Fruit fly (Drosophila melanogaster) whole organism, wandering third instar larva: ENCODE data around the gene CG11151.

Experiments
- CG32264 ChIP-seq: fragments of 200-800 bp; sonication (Bioruptor generic); optimal IDR thresholded peaks from 2 replicates; lab custom pipeline; 2016; ENCODE audit warnings: missing biosample characterization, missing genetic modification characterization
- CG9705 ChIP-seq: fragments of 200-800 bp; sonication (Bioruptor generic); optimal IDR thresholded peaks from 2 replicates; lab custom pipeline; 2018; ENCODE audit warnings: missing biosample characterization, mild to moderate bottlenecking, missing genetic modification characterization
- CrebA ChIP-seq: fragments of 200-800 bp; sonication (Bioruptor generic); optimal IDR thresholded peaks from 2 replicates; lab custom pipeline; 2016; ENCODE audit warnings: missing biosample characterization, mild to moderate bottlenecking, missing genetic modification characterization, borderline replicate concordance
- Dfd ChIP-seq: fragments of >200 bp; optimal IDR thresholded peaks from 2 replicates; lab custom pipeline; 2017; ENCODE audit warnings: missing biosample characterization, missing genetic modification characterization
- Dif ChIP-seq: fragments of 200-275, 200-300 bp; sonication (Bioruptor generic); optimal IDR thresholded peaks from 2 replicates; lab custom pipeline; 2018; ENCODE audit warnings: missing biosample characterization, missing genetic modification characterization; ENCODE audit not compliant: partially characterized antibody
- GATAd ChIP-seq: sonication (Bioruptor generic); optimal IDR thresholded peaks from 2 replicates; lab custom pipeline; 2016; ENCODE audit warnings: missing biosample characterization, missing genetic modification characterization
- HLH106 ChIP-seq: fragments of 200-800 bp; optimal IDR thresholded peaks from 3 replicates; lab custom pipeline; 2019; ENCODE audit warnings: missing biosample characterization, mild to moderate bottlenecking, missing genetic modification characterization, moderate library complexity
- Hnf4 ChIP-seq: fragments of 200-800 bp; sonication (Bioruptor generic); optimal IDR thresholded peaks from 2 replicates; lab custom pipeline; 2016; ENCODE audit warnings: missing biosample characterization, mild to moderate bottlenecking, missing genetic modification characterization
- Jra ChIP-seq: sonication (Bioruptor generic); optimal IDR thresholded peaks from 2 replicates; lab custom pipeline; 2016; ENCODE audit warnings: missing biosample characterization, missing genetic modification characterization
- Myc ChIP-seq: fragments of >200 bp; optimal IDR thresholded peaks from 2 replicates; lab custom pipeline; 2017
- N ChIP-seq: fragments of >200 bp; optimal IDR thresholded peaks from 2 replicates; lab custom pipeline; 2018; ENCODE audit warnings: missing biosample characterization, missing external identifiers, missing genetic modification characterization
- OdsH ChIP-seq: fragments of 200-800 bp; sonication (Bioruptor generic); optimal IDR thresholded peaks from 2 replicates; lab custom pipeline; 2016; ENCODE audit warnings: missing biosample characterization, mild to moderate bottlenecking, missing genetic modification characterization
- Rel ChIP-seq, 2 experiments: fragments of 200-800 bp; sonication (Bioruptor generic) in 1 of 2; optimal IDR thresholded peaks; 2 replicates in 1 of 2; 3 replicates in 1 of 2; lab custom pipeline; 2016 to 2019; ENCODE audit warnings: mild to moderate bottlenecking in 2 of 2, missing biosample characterization in 2 of 2, missing genetic modification characterization in 2 of 2, moderate library complexity in 1 of 2
- Sp1 ChIP-seq: fragments of 200-800 bp; sonication (Bioruptor generic); optimal IDR thresholded peaks from 3 replicates; lab custom pipeline; 2019; ENCODE audit warnings: missing biosample characterization, mild to moderate bottlenecking, missing genetic modification characterization, moderate library complexity
- Vsx2 ChIP-seq: fragments of 200-300, 225-300 bp; sonication (Bioruptor generic); optimal IDR thresholded peaks from 2 replicates; lab custom pipeline; 2018; ENCODE audit warnings: missing biosample characterization, missing genetic modification characterization; ENCODE audit not compliant: partially characterized antibody
- br ChIP-seq: fragments of 200-800 bp; sonication (Bioruptor generic); optimal IDR thresholded peaks from 2 replicates; lab custom pipeline; 2016; ENCODE audit warnings: missing biosample characterization, missing genetic modification characterization
- brk ChIP-seq: fragments of 200-800 bp; sonication (Bioruptor generic); optimal IDR thresholded peaks from 2 replicates; lab custom pipeline; 2016; ENCODE audit warnings: missing biosample characterization, mild to moderate bottlenecking, missing genetic modification characterization
- dl ChIP-seq, 2 experiments: fragments of 175-275, 200-275 bp in 1 of 2; fragments of 200-275 bp in 1 of 2; sonication (Bioruptor generic); optimal IDR thresholded peaks; lab custom pipeline; 2018; ENCODE audit warnings: mild to moderate bottlenecking in 2 of 2, missing biosample characterization in 2 of 2, missing genetic modification characterization in 2 of 2, moderate library complexity in 2 of 2; ENCODE audit not compliant: partially characterized antibody in 2 of 2, insufficient read depth in 1 of 2
- dmrt93B ChIP-seq: fragments of 200-800 bp; sonication (Bioruptor generic); optimal IDR thresholded peaks from 2 replicates; lab custom pipeline; 2018; ENCODE audit warnings: missing biosample characterization, mild to moderate bottlenecking, missing genetic modification characterization
- dsf ChIP-seq: sonication (Bioruptor generic); optimal IDR thresholded peaks from 2 replicates; lab custom pipeline; 2016; ENCODE audit warnings: missing biosample characterization, missing genetic modification characterization, borderline replicate concordance
- ey ChIP-seq: fragments of 200-800 bp; sonication (Bioruptor generic); optimal IDR thresholded peaks from 2 replicates; lab custom pipeline; 2016; ENCODE audit warnings: missing biosample characterization, missing genetic modification characterization
- foxo ChIP-seq, 2 experiments: fragments of 200-800 bp; sonication (Bioruptor generic); optimal IDR thresholded peaks; 2 replicates in 1 of 2; 3 replicates in 1 of 2; lab custom pipeline; 2016 to 2017; ENCODE audit warnings: missing biosample characterization in 2 of 2, missing genetic modification characterization in 2 of 2
- h ChIP-seq: fragments of 200-800 bp; sonication (Bioruptor generic); optimal IDR thresholded peaks from 3 replicates; lab custom pipeline; 2016; ENCODE audit warnings: missing biosample characterization, mild to moderate bottlenecking, missing genetic modification characterization
- pan ChIP-seq: fragments of >200 bp; optimal IDR thresholded peaks from 2 replicates; lab custom pipeline; 2017
- psq ChIP-seq: fragments of 200-800 bp; sonication (Bioruptor generic); optimal IDR thresholded peaks from 3 replicates; lab custom pipeline; 2017; ENCODE audit warnings: missing biosample characterization, mild to moderate bottlenecking, missing genetic modification characterization, moderate library complexity
- rgr ChIP-seq: fragments of 200-800 bp; sonication (Bioruptor generic); optimal IDR thresholded peaks from 3 replicates; lab custom pipeline; 2016; ENCODE audit warnings: missing biosample characterization, mild to moderate bottlenecking, missing genetic modification characterization
- sage ChIP-seq: fragments of 200-800 bp; sonication (Bioruptor generic); optimal IDR thresholded peaks from 2 replicates; lab custom pipeline; 2016; ENCODE audit warnings: missing biosample characterization, mild to moderate bottlenecking, missing genetic modification characterization
- tai ChIP-seq: sonication (Bioruptor generic); optimal IDR thresholded peaks from 2 replicates; lab custom pipeline; 2016; ENCODE audit warnings: missing biosample characterization, missing genetic modification characterization
- usp ChIP-seq: fragments of >200 bp; optimal IDR thresholded peaks from 2 replicates; lab custom pipeline; 2017; ENCODE audit warnings: missing biosample characterization, missing genetic modification characterization
- woc ChIP-seq: sonication (Bioruptor generic); optimal IDR thresholded peaks from 2 replicates; lab custom pipeline; 2016; ENCODE audit warnings: missing biosample characterization, mild to moderate bottlenecking, missing genetic modification characterization

Gene CG11151

dm6 chrX:13698717-13699427 is 40.7 kb upstream of the CG11151 start:
- no peak for TF ChIP-seq OdsH (GFP tag; lab: Kevin White, UChicago)
- peak; percentile 10 for TF ChIP-seq rgr (GFP tag; lab: Kevin White, UChicago)
- TF ChIP-seq, all 38 proteins: peak for 1

- no peak for TF ChIP-seq Hnf4 (GFP tag; lab: Kevin White, UChicago)
- TF ChIP-seq Rel (GFP tag; optimal IDR thresholded peaks at IDR 0.05; lab: Kevin White, UChicago), result no peak
- no peak for TF ChIP-seq Rel (tag; optimal IDR thresholded peaks at IDR 0.05; lab: Kevin White, UChicago)
- TF ChIP-seq dmrt93B (GFP tag; lab: Kevin White, UChicago), result no peak
- no peak for TF ChIP-seq br (GFP tag; lab: Kevin White, UChicago)
Observed at dm6 chrX:13699666-13700065, 39.9 kb upstream of the CG11151 start.

dm6 chrX:13717982-13718402 is 21.6 kb upstream of the CG11151 start, which contains the start of gene Nadsyn:
Gene Nadsyn, minus strand, starts transcription at chrX:13718285.
- TF ChIP-seq Myc (lab: Kevin White, UChicago) (no peak), rgr (GFP tag; lab: Kevin White, UChicago) (no peak), Rel (GFP tag; optimal IDR thresholded peaks at IDR 0.05; lab: Kevin White, UChicago) (no peak), Rel (tag; optimal IDR thresholded peaks at IDR 0.05; lab: Kevin White, UChicago) (no peak), CrebA (no peak), dmrt93B (GFP tag; lab: Kevin White, UChicago) (no peak), OdsH (GFP tag; lab: Kevin White, UChicago) (no peak), dsf (GFP tag; lab: Kevin White, UChicago) (no peak), sage (GFP tag; lab: Kevin White, UChicago) (no peak)

- TF ChIP-seq Myc (lab: Kevin White, UChicago) (peak; percentile 36), dl (GFP tag; optimal IDR thresholded peaks at IDR 0.05; lab: Kevin White, UChicago; ENCODE audit: insufficient read depth in 1 of 2, partially characterized antibody in 2 of 2) (no peak), psq (GFP tag; lab: Kevin White, UChicago) (peak; percentile 72), pan (lab: Kevin White, UChicago) (no peak), Vsx2 (GFP tag; lab: Kevin White, UChicago) (no peak)
Observed at dm6 chrX:13721934-13722333, 17.6 kb upstream of the CG11151 start, which contains the start of the genes Mrgn1 and mus101. Gene Mrgn1, minus strand, starts transcription at chrX:13721977. Gene mus101, plus strand, starts transcription at chrX:13722246.

dm6 chrX:13734866-13735265 is 4.7 kb upstream of the CG11151 start:
- TF ChIP-seq psq (GFP tag; lab: Kevin White, UChicago) (peak; percentile 10), dl (GFP tag; optimal IDR thresholded peaks at IDR 0.05; lab: Kevin White, UChicago; ENCODE audit: insufficient read depth in 1 of 2, partially characterized antibody in 2 of 2) (no peak), OdsH (GFP tag; lab: Kevin White, UChicago) (peak; percentile 46), CG32264 (no peak), woc (GFP tag; lab: Kevin White, UChicago) (peak; percentile 10), Dif (GFP tag; lab: Kevin White, UChicago) (no peak), Dfd (GFP tag; lab: Kevin White, UChicago) (no peak), brk (GFP tag; lab: Kevin White, UChicago) (no peak)

- TF ChIP-seq CG32264 (no peak), ey (GFP tag; lab: Kevin White, UChicago) (no peak), CrebA (no peak), h (no peak), tai (GFP tag; lab: Kevin White, UChicago) (no peak), dmrt93B (GFP tag; lab: Kevin White, UChicago) (no peak), Vsx2 (GFP tag; lab: Kevin White, UChicago) (no peak), Jra (GFP tag; lab: Kevin White, UChicago) (no peak), usp (GFP tag; lab: Kevin White, UChicago) (no peak), N (no peak), CG9705 (no peak), GATAd (GFP tag; lab: Kevin White, UChicago) (no peak), dsf (GFP tag; lab: Kevin White, UChicago) (no peak), Sp1 (GFP tag; lab: Kevin White, UChicago) (no peak), sage (GFP tag; lab: Kevin White, UChicago) (no peak), HLH106 (no peak), foxo (GFP tag; optimal IDR thresholded peaks at IDR 0.05; lab: Kevin White, UChicago) (no peak), dl (GFP tag; optimal IDR thresholded peaks at IDR 0.05; lab: Kevin White, UChicago; ENCODE audit: insufficient read depth in 1 of 2, partially characterized antibody in 2 of 2) (no peak), psq (GFP tag; lab: Kevin White, UChicago) (no peak)
- TF ChIP-seq, all 38 proteins: peak for 0
Observed at dm6 chrX:13735322-13736173, 4.0 kb upstream of the CG11151 start.
